Fruit fly (Drosophila melanogaster) whole organism, embryonic: ENCODE data around the gene Gycbeta100B.
A peak's percentile ranks its signal among the peaks of the same experiment; 100 is the strongest.

ENCODE experiments used
- Adf1 ChIP-seq: fragments of 200-800 bp; sonication (Bioruptor generic); IDR thresholded peaks from 2 replicates; pipeline ENCODE4 v1.3.6; 2022; ENCODE audit warnings: missing biosample characterization, missing genetic modification characterization
- Antp ChIP-seq: fragments of 200-800 bp; sonication (Bioruptor generic); optimal IDR thresholded peaks from 3 replicates; lab custom pipeline; 2016; ENCODE audit warnings: missing biosample characterization, missing genetic modification characterization
- CG10366 ChIP-seq: fragments of 200-800 bp; sonication (Bioruptor generic); IDR thresholded peaks from 2 replicates; pipeline ENCODE4 v1.3.6; 2022; ENCODE audit warnings: missing biosample characterization, missing genetic modification characterization
- CG10543 ChIP-seq: fragments of 200-800 bp; sonication (Bioruptor generic); optimal IDR thresholded peaks from 3 replicates; lab custom pipeline; 2017; ENCODE audit warnings: missing biosample characterization, mild to moderate bottlenecking, missing genetic modification characterization, moderate library complexity
- CG11398 ChIP-seq: fragments of 200-800 bp; sonication (Bioruptor generic); optimal IDR thresholded peaks from 2 replicates; lab custom pipeline; 2016; ENCODE audit warnings: missing biosample characterization, missing genetic modification characterization
- CG12104 ChIP-seq: fragments of 200-800 bp; sonication (Bioruptor generic); optimal IDR thresholded peaks from 3 replicates; lab custom pipeline; 2016; ENCODE audit warnings: missing biosample characterization, missing genetic modification characterization
- CG12299 ChIP-seq: fragments of 200-800 bp; sonication (Bioruptor generic); optimal IDR thresholded peaks from 2 replicates; lab custom pipeline; 2018; ENCODE audit warnings: missing biosample characterization, mild to moderate bottlenecking, missing genetic modification characterization
- CG13775 ChIP-seq: fragments of 200-800 bp; sonication (Bioruptor generic); optimal IDR thresholded peaks from 3 replicates; lab custom pipeline; 2017; ENCODE audit warnings: missing biosample characterization, mild to moderate bottlenecking, missing genetic modification characterization
- CG16815 ChIP-seq: fragments of 200-800 bp; sonication (Bioruptor generic); optimal IDR thresholded peaks from 3 replicates; lab custom pipeline; 2017; ENCODE audit warnings: missing biosample characterization, mild to moderate bottlenecking, missing genetic modification characterization
- CG1832 ChIP-seq: fragments of 200-800 bp; sonication (Bioruptor generic); optimal IDR thresholded peaks from 2 replicates; lab custom pipeline; 2017; ENCODE audit warnings: missing biosample characterization, mild to moderate bottlenecking, missing genetic modification characterization, inconsistent platforms
- CG18476 ChIP-seq: fragments of 200-800 bp; sonication (Bioruptor generic); optimal IDR thresholded peaks from 2 replicates; lab custom pipeline; 2016; ENCODE audit warnings: missing biosample characterization, mild to moderate bottlenecking, missing genetic modification characterization
- CG2678 ChIP-seq: fragments of 200-800 bp; sonication (Bioruptor generic); optimal IDR thresholded peaks from 3 replicates; lab custom pipeline; 2019; ENCODE audit warnings: missing biosample characterization, mild to moderate bottlenecking, missing genetic modification characterization, moderate library complexity
- CG2712 ChIP-seq: fragments of 200-800 bp; optimal IDR thresholded peaks from 3 replicates; lab custom pipeline; 2019; ENCODE audit warnings: missing biosample characterization, mild to moderate bottlenecking, missing genetic modification characterization, moderate library complexity
- CG30020 ChIP-seq: fragments of 200-800 bp; optimal IDR thresholded peaks from 2 replicates; lab custom pipeline; 2019; ENCODE audit warnings: missing biosample characterization, mild to moderate bottlenecking, missing genetic modification characterization, moderate library complexity
- CG7372 ChIP-seq: fragments of 200-800 bp; sonication (Bioruptor generic); IDR thresholded peaks from 2 replicates; pipeline ENCODE4 v1.3.6; 2022; ENCODE audit warnings: missing biosample characterization, missing genetic modification characterization
- CG8281 ChIP-seq: fragments of 200-800 bp; sonication (Bioruptor generic); optimal IDR thresholded peaks from 2 replicates; lab custom pipeline; 2018; ENCODE audit warnings: missing biosample characterization, mild to moderate bottlenecking, missing genetic modification characterization, moderate library complexity
- D19A ChIP-seq: fragments of 200-800 bp; optimal IDR thresholded peaks from 3 replicates; lab custom pipeline; 2019; ENCODE audit warnings: missing biosample characterization, mild to moderate bottlenecking, missing genetic modification characterization, moderate library complexity
- Dip2 ChIP-seq: fragments of 200-800 bp; sonication (Bioruptor generic); IDR thresholded peaks from 2 replicates; pipeline ENCODE4 v1.3.6; 2022; ENCODE audit warnings: missing biosample characterization, missing genetic modification characterization
- Doc2 ChIP-seq: fragments of 200-800 bp; sonication (Bioruptor generic); IDR thresholded peaks from 2 replicates; pipeline ENCODE4 v1.3.6; 2022; ENCODE audit warnings: missing biosample characterization, missing genetic modification characterization
- Elba2 ChIP-seq: fragments of 200-800 bp; sonication (Bioruptor generic); optimal IDR thresholded peaks from 3 replicates; lab custom pipeline; 2016; ENCODE audit warnings: missing biosample characterization, missing genetic modification characterization
- Fer1 ChIP-seq: fragments of 200-800 bp; sonication (Bioruptor generic); optimal IDR thresholded peaks from 2 replicates; lab custom pipeline; 2017; ENCODE audit warnings: missing biosample characterization, mild to moderate bottlenecking, missing genetic modification characterization
- Gsc ChIP-seq: fragments of 200-800 bp; sonication (Bioruptor generic); IDR thresholded peaks from 2 replicates; pipeline ENCODE4 v1.3.6; 2022; ENCODE audit warnings: missing biosample characterization, missing genetic modification characterization
- HLHmδ ChIP-seq: fragments of 200-800 bp; sonication (Bioruptor generic); optimal IDR thresholded peaks from 2 replicates; lab custom pipeline; 2018; ENCODE audit warnings: missing biosample characterization, mild to moderate bottlenecking, missing genetic modification characterization, moderate library complexity
- HmgD ChIP-seq: fragments of 200-800 bp; sonication (Bioruptor generic); optimal IDR thresholded peaks from 3 replicates; lab custom pipeline; 2016; ENCODE audit warnings: missing biosample characterization, missing genetic modification characterization
- NC2β ChIP-seq: fragments of 200-800 bp; sonication (Bioruptor generic); optimal IDR thresholded peaks from 2 replicates; lab custom pipeline; 2016; ENCODE audit warnings: missing biosample characterization, missing genetic modification characterization
- Opbp ChIP-seq: fragments of 200-800 bp; sonication (Bioruptor generic); IDR thresholded peaks from 3 replicates; pipeline ENCODE4 v1.3.6; 2022; ENCODE audit warnings: missing biosample characterization, missing genetic modification characterization; ENCODE audit not compliant: partially characterized antibody
- Poxn ChIP-seq: fragments of 200-800 bp; sonication (Bioruptor generic); IDR thresholded peaks from 2 replicates; pipeline ENCODE4 v1.3.6; 2022; ENCODE audit warnings: missing biosample characterization, missing genetic modification characterization
- Ravus ChIP-seq: fragments of 200-800 bp; sonication (Bioruptor generic); IDR thresholded peaks from 2 replicates; pipeline ENCODE4 v1.3.6; 2022; ENCODE audit warnings: missing biosample characterization, missing genetic modification characterization
- Rfx ChIP-seq: fragments of 200-800 bp; sonication (Bioruptor generic); IDR thresholded peaks from 2 replicates; pipeline ENCODE4 v1.3.6; 2022; ENCODE audit warnings: missing biosample characterization, missing genetic modification characterization
- Scr ChIP-seq: fragments of 200-800 bp; sonication (Bioruptor generic); IDR thresholded peaks from 2 replicates; pipeline ENCODE4 v1.3.6; 2022; ENCODE audit warnings: missing biosample characterization, missing genetic modification characterization; ENCODE audit not compliant: partially characterized antibody
- Spps ChIP-seq: fragments of 200-800 bp; sonication (Bioruptor generic); optimal IDR thresholded peaks from 2 replicates; lab custom pipeline; 2018; ENCODE audit warnings: missing biosample characterization, mild to moderate bottlenecking, missing genetic modification characterization
- Xrp1 ChIP-seq: fragments of 200-800 bp; sonication (Bioruptor generic); IDR thresholded peaks from 2 replicates; pipeline ENCODE4 v1.3.6; 2022; ENCODE audit warnings: missing biosample characterization, missing genetic modification characterization
- ab ChIP-seq: fragments of 200-800 bp; sonication (Bioruptor generic); optimal IDR thresholded peaks from 2 replicates; lab custom pipeline; 2016; ENCODE audit warnings: missing biosample characterization, missing genetic modification characterization
- amos ChIP-seq: fragments of 200-800 bp; sonication (Bioruptor generic); IDR thresholded peaks from 2 replicates; pipeline ENCODE4 v1.3.6; 2022; ENCODE audit warnings: missing biosample characterization, missing genetic modification characterization; ENCODE audit not compliant: partially characterized antibody
- bsh ChIP-seq, 2 experiments: fragments of 200-800 bp; sonication (Bioruptor generic); optimal IDR thresholded peaks; 2 replicates each; lab custom pipeline; 2017 to 2018; ENCODE audit warnings: mild to moderate bottlenecking in 2 of 2, missing biosample characterization in 2 of 2, missing genetic modification characterization in 2 of 2, moderate library complexity in 1 of 2
- chn ChIP-seq: fragments of 200-800 bp; sonication (Bioruptor generic); optimal IDR thresholded peaks from 2 replicates; lab custom pipeline; 2016; ENCODE audit warnings: missing biosample characterization, missing genetic modification characterization
- hkb ChIP-seq, 2 experiments: fragments of 200-800 bp in 1 of 2; fragments of >200 bp in 1 of 2; sonication (Bioruptor generic) in 1 of 2; IDR thresholded peaks in 1 of 2; optimal IDR thresholded peaks in 1 of 2; 2 replicates each; pipeline versions ENCODE4 v1.3.6 to Lab custom; 2017 to 2022; ENCODE audit warnings: missing biosample characterization in 1 of 2, missing genetic modification characterization in 1 of 2
- insv ChIP-seq, 2 experiments: fragments of 200-800 bp; sonication (Bioruptor generic); optimal IDR thresholded peaks; 3 replicates each; lab custom pipeline; 2016 to 2018; ENCODE audit warnings: missing biosample characterization in 2 of 2, missing genetic modification characterization in 2 of 2
- ken ChIP-seq: fragments of 200-800 bp; sonication (Bioruptor generic); IDR thresholded peaks from 3 replicates; pipeline ENCODE4 v1.3.6; 2022; ENCODE audit warnings: missing biosample characterization, missing genetic modification characterization
- lbe ChIP-seq: fragments of 200-800 bp; sonication (Bioruptor generic); optimal IDR thresholded peaks from 2 replicates; lab custom pipeline; 2016; ENCODE audit warnings: missing biosample characterization, mild to moderate bottlenecking, missing genetic modification characterization
- lov ChIP-seq, 2 experiments: fragments of 200-800 bp in 1 of 2; fragments of >200 bp in 1 of 2; sonication (Bioruptor generic) in 1 of 2; IDR thresholded peaks in 1 of 2; optimal IDR thresholded peaks in 1 of 2; 2 replicates in 1 of 2; 3 replicates in 1 of 2; pipeline versions ENCODE4 v1.3.6 to Lab custom; 2017 to 2022; ENCODE audit warnings: missing biosample characterization in 1 of 2, missing genetic modification characterization in 1 of 2
- nmo ChIP-seq: fragments of 200-800 bp; sonication (Bioruptor generic); optimal IDR thresholded peaks from 2 replicates; lab custom pipeline; 2018; ENCODE audit warnings: missing biosample characterization, mild to moderate bottlenecking, missing genetic modification characterization, moderate library complexity
- prd ChIP-seq, 3 experiments: fragments of >200 bp in 2 of 3; fragments of 200-800 bp in 1 of 3; sonication (Bioruptor generic) in 1 of 3; optimal IDR thresholded peaks in 2 of 3; IDR thresholded peaks in 1 of 3; 2 replicates in 2 of 3; 3 replicates in 1 of 3; pipeline versions ENCODE4 v1.3.6 to Lab custom; 2017 to 2022; ENCODE audit warnings: missing biosample characterization in 1 of 3, missing genetic modification characterization in 1 of 3
- pzg ChIP-seq: fragments of 200-800 bp; sonication (Bioruptor generic); optimal IDR thresholded peaks from 3 replicates; lab custom pipeline; 2018; ENCODE audit warnings: missing biosample characterization, mild to moderate bottlenecking, missing genetic modification characterization, moderate library complexity
- salm ChIP-seq: fragments of 200-800 bp; sonication (Bioruptor generic); optimal IDR thresholded peaks from 2 replicates; lab custom pipeline; 2018; ENCODE audit warnings: missing biosample characterization, mild to moderate bottlenecking, missing genetic modification characterization
- tx ChIP-seq: fragments of 200-800 bp; sonication (Bioruptor generic); optimal IDR thresholded peaks from 2 replicates; lab custom pipeline; 2016; ENCODE audit warnings: missing biosample characterization, missing genetic modification characterization
- vvl ChIP-seq: fragments of 200-800 bp; sonication (Bioruptor generic); IDR thresholded peaks from 2 replicates; pipeline ENCODE4 v1.3.6; 2022; ENCODE audit warnings: missing biosample characterization, missing genetic modification characterization
- zen2 ChIP-seq: fragments of 200-800 bp; sonication (Bioruptor generic); IDR thresholded peaks from 3 replicates; pipeline ENCODE4 v1.3.6; 2022; ENCODE audit warnings: missing biosample characterization, missing genetic modification characterization; ENCODE audit not compliant: partially characterized antibody
- zfh1 ChIP-seq: fragments of 200-800 bp; sonication (Bioruptor generic); IDR thresholded peaks from 3 replicates; pipeline ENCODE4 v1.3.6; 2022; ENCODE audit warnings: missing biosample characterization, missing genetic modification characterization

Gycbeta100B gene

dm6 chr3R:31086394-31086793 lies 47.8 kb upstream of the Gycbeta100B start (continued):
- no peak for TF ChIP-seq CG10543 (GFP tag; lab: Kevin White, UChicago)
- no peak for TF ChIP-seq bsh (GFP tag; optimal IDR thresholded peaks at IDR 0.05; lab: Kevin White, UChicago)
- no peak for TF ChIP-seq Dip2 (GFP tag; lab: Robert Waterston, UW)
- TF ChIP-seq hkb (optimal IDR thresholded peaks at IDR 0.05; lab: Kevin White, UChicago) = no peak
- TF ChIP-seq hkb (GFP tag; IDR thresholded peaks at IDR 0.05; lab: Robert Waterston, UW) = no peak
- peak; percentile 66; the same call in 1 of the 3 replicates for TF ChIP-seq ken (GFP tag; lab: Robert Waterston, UW)
- TF ChIP-seq CG2678 (tag; lab: Kevin White, UChicago) = no peak
- no peak for TF ChIP-seq CG11398 (GFP tag; lab: Kevin White, UChicago)
- no peak for TF ChIP-seq zen2 (GFP tag; lab: Robert Waterston, UW)
- no peak for TF ChIP-seq tx
- no peak for TF ChIP-seq CG16815 (GFP tag; lab: Kevin White, UChicago)
- no peak for TF ChIP-seq NC2β
- no peak for TF ChIP-seq ab
- TF ChIP-seq Ravus = no peak
- TF ChIP-seq lbe (GFP tag; lab: Kevin White, UChicago) = no peak
- TF ChIP-seq Fer1 (GFP tag; lab: Kevin White, UChicago) = no peak
- TF ChIP-seq Rfx = peak; percentile 35; the same call in 1 of the 2 replicates
- TF ChIP-seq Poxn (GFP tag; lab: Robert Waterston, UW) = no peak
- TF ChIP-seq HLHmδ (GFP tag; lab: Kevin White, UChicago) = no peak
- no peak for TF ChIP-seq CG18476 (GFP tag; lab: Kevin White, UChicago)
- 0 out of 3 replicates have a peak, but pooled peaks have one; percentile 33 for TF ChIP-seq zfh1 (GFP tag; lab: Robert Waterston, UW)
- no peak for TF ChIP-seq Doc2 (GFP tag; lab: Robert Waterston, UW)
- no peak for TF ChIP-seq lov (optimal IDR thresholded peaks at IDR 0.05; lab: Kevin White, UChicago)
- TF ChIP-seq lov (GFP tag; IDR thresholded peaks at IDR 0.05; lab: Robert Waterston, UW) = no peak
- TF ChIP-seq amos (GFP tag; lab: Robert Waterston, UW) = peak; percentile 29; the same call in 1 of the 2 replicates
- 0 out of 2 replicates have a peak, but pooled peaks have one; percentile 28 for TF ChIP-seq Adf1 (GFP tag; lab: Robert Waterston, UW)
- no peak for TF ChIP-seq CG1832 (GFP tag; lab: Kevin White, UChicago)
- TF ChIP-seq Spps (tag; lab: Kevin White, UChicago) = no peak
- TF ChIP-seq CG30020 (tag; lab: Kevin White, UChicago) = no peak
- peak; percentile 37 for TF ChIP-seq nmo (GFP tag; lab: Kevin White, UChicago)
- peak; percentile 58 for TF ChIP-seq HmgD (GFP tag; lab: Kevin White, UChicago)
- TF ChIP-seq pzg (GFP tag; lab: Kevin White, UChicago) = no peak
- no peak for TF ChIP-seq CG12104
- TF ChIP-seq CG10366 (GFP tag; lab: Robert Waterston, UW) = no peak
- peak; percentile 68 for TF ChIP-seq chn (GFP tag; lab: Kevin White, UChicago)
- TF ChIP-seq vvl (GFP tag; lab: Robert Waterston, UW) = 0 out of 2 replicates have a peak, but pooled peaks have one; percentile 23
- no peak for TF ChIP-seq Scr (GFP tag; lab: Robert Waterston, UW)
- no peak for TF ChIP-seq insv (GFP tag; optimal IDR thresholded peaks at IDR 0.05; lab: Kevin White, UChicago)
- no peak for TF ChIP-seq CG12299 (tag; lab: Kevin White, UChicago)
- no peak for TF ChIP-seq Elba2
- no peak for TF ChIP-seq D19A (tag; lab: Kevin White, UChicago)
- peak; percentile 41 for TF ChIP-seq CG13775 (GFP tag; lab: Kevin White, UChicago)
- TF ChIP-seq salm = no peak
- TF ChIP-seq Opbp = peak; percentile 69; the same call in 2 of the 3 replicates
- 0 out of 2 replicates have a peak, but pooled peaks have one; percentile 25 for TF ChIP-seq Xrp1
- TF ChIP-seq CG7372 (GFP tag; lab: Robert Waterston, UW) = no peak
- no peak for TF ChIP-seq prd (optimal IDR thresholded peaks at IDR 0.05; lab: Kevin White, UChicago)
- TF ChIP-seq prd (GFP tag; IDR thresholded peaks at IDR 0.05; lab: Robert Waterston, UW) = 0 out of 3 replicates have a peak, but pooled peaks have one; percentile 5
- TF ChIP-seq CG2712 = no peak
- TF ChIP-seq Gsc = no peak
- TF ChIP-seq CG8281 (tag; lab: Kevin White, UChicago) = no peak
- TF ChIP-seq Antp (GFP tag; lab: Kevin White, UChicago) = peak; percentile 17
